Fruit fly (Drosophila melanogaster) whole organism, wandering third instar larva: ENCODE data around the gene CG46397.

Experiments
- OdsH ChIP-seq: fragments of 200-800 bp; sonication (Bioruptor generic); optimal IDR thresholded peaks from 2 replicates; lab custom pipeline; 2016; ENCODE audit warnings: missing biosample characterization, mild to moderate bottlenecking, missing genetic modification characterization
- Vsx2 ChIP-seq: fragments of 200-300, 225-300 bp; sonication (Bioruptor generic); optimal IDR thresholded peaks from 2 replicates; lab custom pipeline; 2018; ENCODE audit warnings: missing biosample characterization, missing genetic modification characterization; ENCODE audit not compliant: partially characterized antibody
- br ChIP-seq: fragments of 200-800 bp; sonication (Bioruptor generic); optimal IDR thresholded peaks from 2 replicates; lab custom pipeline; 2016; ENCODE audit warnings: missing biosample characterization, missing genetic modification characterization
- brk ChIP-seq: fragments of 200-800 bp; sonication (Bioruptor generic); optimal IDR thresholded peaks from 2 replicates; lab custom pipeline; 2016; ENCODE audit warnings: missing biosample characterization, mild to moderate bottlenecking, missing genetic modification characterization
- dsf ChIP-seq: sonication (Bioruptor generic); optimal IDR thresholded peaks from 2 replicates; lab custom pipeline; 2016; ENCODE audit warnings: missing biosample characterization, missing genetic modification characterization, borderline replicate concordance
- lola ChIP-seq: fragments of >200 bp; optimal IDR thresholded peaks from 2 replicates; lab custom pipeline; 2017; ENCODE audit warnings: missing biosample characterization, missing genetic modification characterization
- sv ChIP-seq: fragments of 200-800 bp; sonication (Bioruptor generic); optimal IDR thresholded peaks from 3 replicates; lab custom pipeline; 2016; ENCODE audit warnings: missing biosample characterization, missing genetic modification characterization
- usp ChIP-seq: fragments of >200 bp; optimal IDR thresholded peaks from 2 replicates; lab custom pipeline; 2017; ENCODE audit warnings: missing biosample characterization, missing genetic modification characterization

DNA sequence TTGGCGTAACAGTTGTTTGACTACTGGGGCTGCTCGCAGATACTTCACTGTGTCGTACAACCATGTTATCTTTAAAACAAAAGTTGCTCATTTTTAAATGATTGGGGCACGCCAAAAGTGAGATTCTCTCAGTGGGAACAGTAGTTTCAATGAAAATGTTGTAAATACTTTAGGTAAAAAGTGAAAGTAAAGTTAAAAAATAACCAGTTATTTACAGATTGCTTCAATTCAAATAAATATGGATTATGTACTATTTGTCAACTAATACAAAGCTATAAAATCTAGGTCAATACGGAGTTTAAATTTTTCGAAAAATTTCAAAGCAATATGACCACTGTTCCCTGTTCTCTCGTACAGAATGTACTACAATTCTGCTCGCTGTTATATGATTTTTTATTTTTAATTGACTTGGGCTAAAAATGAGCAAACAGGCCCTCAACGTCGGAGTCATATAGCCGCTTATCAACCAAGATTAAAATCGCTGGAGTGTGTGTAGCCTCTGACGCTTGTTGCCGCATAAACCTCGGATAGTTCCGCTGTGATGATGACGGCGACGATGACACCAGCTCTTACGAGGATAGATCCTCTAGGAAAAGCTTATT is 5.2 kb upstream of the CG46397 start, which contains the start of gene Argl:
- TF ChIP-seq usp (GFP tag; lab: Kevin White, UChicago) (no peak), dsf (GFP tag; lab: Kevin White, UChicago) (no peak), br (no peak), Vsx2 (no peak), lola (GFP tag; lab: Kevin White, UChicago) (no peak), sv (no peak), brk (GFP tag; lab: Kevin White, UChicago) (peak; percentile 3), OdsH (GFP tag; lab: Kevin White, UChicago) (peak; percentile 13)
